Worm (Caenorhabditis elegans) whole organism, mixed stage, embryonic: ENCODE measurements around the gene K09E3.2.
"Not testable (repeated sequence)": the region's sequence is repeated elsewhere in the genome, so short reads cannot be mapped to it uniquely, and the experiment has no call there.

Source experiments
- M03D4.4 ChIP-seq: sonication (generic microtip); optimal IDR thresholded peaks from 2 replicates; lab custom pipeline; 2017; ENCODE audit warnings: mild to moderate bottlenecking, missing genetic modification characterization, missing compliant biosample characterization
- bed-3 ChIP-seq: fragments of 200-800 bp; sonication (Bioruptor generic); optimal IDR thresholded peaks from 3 replicates; lab custom pipeline; 2018; ENCODE audit warnings: mild to moderate bottlenecking, missing genetic modification characterization, moderate library complexity, missing compliant biosample characterization
- blmp-1 ChIP-seq: fragments of 150-350 bp; optimal IDR thresholded peaks from 2 replicates; lab custom pipeline; 2014; ENCODE audit warnings: missing biosample characterization, missing genetic modification characterization
- ceh-43 ChIP-seq: fragments of 200-800 bp; sonication (Bioruptor generic); optimal IDR thresholded peaks from 2 replicates; lab custom pipeline; 2018; ENCODE audit warnings: mild to moderate bottlenecking, missing genetic modification characterization, moderate library complexity, missing compliant biosample characterization
- ces-1 ChIP-seq: fragments of 150-350 bp; optimal IDR thresholded peaks from 2 replicates; lab custom pipeline; 2014; ENCODE audit warnings: missing biosample characterization, missing genetic modification reagents, missing genetic modification characterization
- cnd-1 ChIP-seq: fragments of 200-800 bp; sonication (Bioruptor generic); optimal IDR thresholded peaks from 2 replicates; lab custom pipeline; 2018; ENCODE audit warnings: mild to moderate bottlenecking, missing genetic modification characterization, missing compliant biosample characterization
- drap-1 ChIP-seq: fragments of 200-800 bp; sonication (Bioruptor generic); optimal IDR thresholded peaks from 3 replicates; lab custom pipeline; 2018; ENCODE audit warnings: mild to moderate bottlenecking, missing genetic modification characterization, missing compliant biosample characterization
- elt-1 ChIP-seq: sonication (generic microtip); optimal IDR thresholded peaks from 2 replicates; lab custom pipeline; 2017; ENCODE audit warnings: missing genetic modification characterization, mild to moderate bottlenecking, missing compliant biosample characterization, antibody characterized with exemption, moderate library complexity, borderline replicate concordance; ENCODE audit not compliant: insufficient read depth
- elt-3 ChIP-seq: fragments of 150-350 bp; optimal IDR thresholded peaks from 2 replicates; lab custom pipeline; 2014; ENCODE audit warnings: missing biosample characterization, missing genetic modification characterization
- ham-2 ChIP-seq: fragments of 200-800 bp; sonication (Bioruptor generic); optimal IDR thresholded peaks from 2 replicates; lab custom pipeline; 2018; ENCODE audit warnings: mild to moderate bottlenecking, missing genetic modification characterization, missing compliant biosample characterization
- hlh-1 ChIP-seq: fragments of 150-350 bp; optimal IDR thresholded peaks from 2 replicates; lab custom pipeline; 2014; ENCODE audit warnings: missing biosample characterization, missing genetic modification reagents, missing genetic modification characterization
- lin-32 ChIP-seq: fragments of 200-800 bp; sonication (Bioruptor generic); optimal IDR thresholded peaks from 2 replicates; lab custom pipeline; 2018; ENCODE audit warnings: mild to moderate bottlenecking, missing genetic modification characterization, missing compliant biosample characterization
- lsy-2 ChIP-seq: fragments of 150-350 bp; optimal IDR thresholded peaks from 2 replicates; lab custom pipeline; 2014; ENCODE audit warnings: missing biosample characterization, missing genetic modification characterization
- mab-5 ChIP-seq: fragments of 150-350 bp; optimal IDR thresholded peaks from 2 replicates; lab custom pipeline; 2014; ENCODE audit warnings: missing biosample characterization, missing genetic modification characterization
- mep-1 ChIP-seq: fragments of 150-350 bp; optimal IDR thresholded peaks from 2 replicates; lab custom pipeline; 2017; ENCODE audit warnings: missing biosample characterization, missing genetic modification reagents, missing genetic modification characterization, inconsistent platforms
- mls-2 ChIP-seq: sonication (generic microtip); optimal IDR thresholded peaks from 2 replicates; lab custom pipeline; 2016; ENCODE audit warnings: mild to moderate bottlenecking, missing genetic modification characterization, moderate library complexity, missing compliant biosample characterization
- nhr-12 ChIP-seq: fragments of 150-350 bp; optimal IDR thresholded peaks from 2 replicates; lab custom pipeline; 2014; ENCODE audit warnings: missing biosample characterization, missing genetic modification characterization
- nhr-2 ChIP-seq: fragments of 150-350 bp; optimal IDR thresholded peaks from 2 replicates; lab custom pipeline; 2014; ENCODE audit warnings: missing biosample characterization, missing genetic modification characterization
- nhr-237 ChIP-seq: fragments of 150-350 bp; optimal IDR thresholded peaks from 2 replicates; lab custom pipeline; 2014; ENCODE audit warnings: missing biosample characterization, missing genetic modification characterization
- nhr-76 ChIP-seq: sonication (generic microtip); optimal IDR thresholded peaks from 2 replicates; lab custom pipeline; 2017; ENCODE audit warnings: missing biosample characterization, missing genetic modification characterization
- pha-4 ChIP-seq: fragments of 150-350 bp; optimal IDR thresholded peaks from 2 replicates; lab custom pipeline; 2018; ENCODE audit warnings: missing biosample characterization, missing genetic modification reagents, missing genetic modification characterization
- sem-2 ChIP-seq: fragments of 200-800 bp; sonication (Bioruptor generic); optimal IDR thresholded peaks from 2 replicates; lab custom pipeline; 2018; ENCODE audit warnings: mild to moderate bottlenecking, missing genetic modification characterization, missing compliant biosample characterization
- unc-120 ChIP-seq: sonication (generic microtip); optimal IDR thresholded peaks from 2 replicates; lab custom pipeline; 2017; ENCODE audit warnings: missing genetic modification characterization, missing compliant biosample characterization; ENCODE audit not compliant: poor library complexity, severe bottlenecking
- unc-39 ChIP-seq: fragments of 150-350 bp; optimal IDR thresholded peaks from 2 replicates; lab custom pipeline; 2014; ENCODE audit warnings: missing biosample characterization, missing genetic modification characterization
- unc-62 ChIP-seq: fragments of 150-350 bp; optimal IDR thresholded peaks from 2 replicates; lab custom pipeline; 2014; ENCODE audit warnings: missing biosample characterization, missing genetic modification reagents, missing genetic modification characterization
- zip-8 ChIP-seq: fragments of 150-350 bp; optimal IDR thresholded peaks from 2 replicates; lab custom pipeline; 2014; ENCODE audit warnings: missing biosample characterization, missing genetic modification characterization
- ztf-11 ChIP-seq: fragments of 150-350 bp; optimal IDR thresholded peaks from 2 replicates; lab custom pipeline; 2014; ENCODE audit warnings: missing biosample characterization, missing genetic modification characterization

Gene K09E3.2

DNA sequence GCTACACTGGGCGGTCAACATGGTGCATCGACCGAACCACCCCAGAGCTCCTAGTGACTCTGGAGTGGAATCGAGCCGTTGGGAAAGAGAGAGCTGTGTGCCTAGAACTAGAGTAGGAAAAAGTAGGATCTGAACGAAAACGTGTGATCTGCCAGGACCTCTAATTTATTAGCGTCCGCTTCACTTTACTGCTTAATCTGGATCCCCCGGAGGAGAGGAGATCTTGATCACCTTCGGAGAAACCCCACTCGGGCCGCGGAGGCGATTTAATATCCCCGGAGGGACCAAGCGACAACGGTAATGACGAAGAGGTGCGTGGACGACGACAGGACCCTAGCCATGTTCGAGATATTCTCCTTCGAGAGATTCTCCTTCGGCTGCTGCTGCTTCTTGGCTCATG, at the start of gene K09E3.2:
Gene K09E3.2, plus strand, starts transcription at position 301 of the 400 bp plus-strand sequence.
- TF ChIP-seq nhr-12 (tag; lab: Kevin White, UChicago); lin-32 (GFP tag; lab: Kevin White, UChicago); unc-39 (tag; lab: Kevin White, UChicago): not testable (repeated sequence)

DNA sequence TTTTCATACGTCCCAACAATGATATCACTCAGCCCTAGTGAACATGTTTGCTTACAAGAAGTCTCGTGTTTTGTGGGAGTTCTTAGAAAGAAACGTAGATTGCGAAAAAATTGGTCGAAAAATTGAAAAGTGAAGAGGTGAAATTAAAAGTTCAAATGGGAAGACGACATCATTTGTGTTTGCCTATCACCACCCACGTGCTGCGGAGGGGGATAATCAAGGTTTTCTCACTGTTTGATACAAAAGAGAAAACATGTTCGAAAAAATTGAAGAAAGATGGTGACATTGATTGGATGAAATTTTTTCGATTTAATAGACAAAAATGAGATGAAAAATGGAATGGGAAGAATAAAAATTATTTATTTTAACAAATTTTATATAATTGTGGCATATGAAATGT, 47.0 kb upstream of the K09E3.2 start:
- peak; percentile 5 for TF ChIP-seq hlh-1 (tag; lab: Kevin White, UChicago)
- no peak for TF ChIP-seq nhr-237 (tag; lab: Kevin White, UChicago)

DNA sequence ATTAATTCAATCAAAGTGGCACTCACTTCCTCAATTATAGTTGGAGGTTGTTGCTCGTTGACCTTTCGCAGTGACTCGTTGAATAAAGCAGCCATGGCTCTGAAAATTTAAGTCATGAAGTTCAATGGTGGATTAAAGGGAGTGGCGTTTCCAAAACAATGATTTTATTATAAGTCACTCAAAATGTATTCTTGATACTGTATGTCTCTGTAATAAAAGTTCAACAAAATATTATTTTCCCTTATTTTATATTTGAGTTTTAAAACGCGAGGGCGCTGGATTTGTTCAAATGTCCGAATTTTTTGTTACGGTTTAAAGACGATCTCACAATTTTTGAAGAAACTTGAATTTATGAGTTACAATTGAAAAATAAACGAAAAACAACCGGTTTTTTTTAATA, 45.4 kb upstream of the K09E3.2 start, which contains the start of gene C30G4.4:
Gene C30G4.4, minus strand, starts transcription at position 101 of the 400 bp plus-strand sequence.
- no peak for TF ChIP-seq blmp-1 (tag; lab: Kevin White, UChicago)

DNA sequence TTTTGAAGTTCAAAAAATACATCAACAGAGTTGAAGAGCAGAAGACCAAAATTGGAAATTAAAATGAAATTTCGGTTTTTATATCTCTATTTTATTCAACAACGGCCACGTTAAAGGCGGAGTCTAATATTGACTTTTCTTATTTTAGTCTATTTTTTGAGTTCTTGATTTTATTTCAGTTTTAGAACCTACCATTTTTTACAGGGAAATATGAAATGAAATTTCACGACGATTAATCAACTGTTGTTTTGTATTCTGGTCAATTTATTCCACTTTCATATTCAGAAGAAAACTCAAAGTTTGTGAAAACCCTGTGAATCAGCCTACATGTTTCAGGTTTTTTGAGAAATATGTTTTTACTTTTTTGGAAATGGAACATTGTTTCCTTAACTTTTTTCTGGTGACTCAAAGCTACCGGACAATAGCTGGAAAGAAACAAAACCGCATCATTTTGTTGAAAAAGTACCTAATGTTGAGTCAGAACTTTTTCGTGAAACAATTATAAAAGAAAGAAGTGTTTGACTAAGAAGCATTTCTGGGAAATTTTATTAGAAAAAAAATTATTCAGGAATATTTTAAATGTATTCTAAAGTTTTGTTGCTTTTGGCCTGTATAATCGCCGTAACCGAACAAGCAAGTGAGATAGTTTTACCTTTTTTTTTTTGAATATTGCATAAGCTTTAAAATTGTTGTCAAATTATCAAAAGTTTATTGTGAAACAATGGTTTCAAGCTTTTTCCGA, 36.7 kb upstream of the K09E3.2 start, which contains the start of the genes irld-23 and C08A9.10:
Gene irld-23, minus strand, starts transcription at position 51 of the 742 bp plus-strand sequence.
Gene C08A9.10, plus strand, starts transcription at position 545 of the 742 bp plus-strand sequence.
- TF ChIP-seq unc-39 (tag; lab: Kevin White, UChicago) (no peak), mep-1 (tag; lab: Kevin White, UChicago) (no peak), drap-1 (no peak), cnd-1 (no peak), unc-120 (no peak), ztf-11 (tag; lab: Kevin White, UChicago) (no peak), nhr-12 (tag; lab: Kevin White, UChicago) (no peak), pha-4 (tag; lab: Kevin White, UChicago) (no peak), bed-3 (no peak), lsy-2 (tag; lab: Kevin White, UChicago) (no peak), zip-8 (no peak), hlh-1 (tag; lab: Kevin White, UChicago) (no peak), M03D4.4 (tag; lab: Kevin White, UChicago) (no peak)

DNA sequence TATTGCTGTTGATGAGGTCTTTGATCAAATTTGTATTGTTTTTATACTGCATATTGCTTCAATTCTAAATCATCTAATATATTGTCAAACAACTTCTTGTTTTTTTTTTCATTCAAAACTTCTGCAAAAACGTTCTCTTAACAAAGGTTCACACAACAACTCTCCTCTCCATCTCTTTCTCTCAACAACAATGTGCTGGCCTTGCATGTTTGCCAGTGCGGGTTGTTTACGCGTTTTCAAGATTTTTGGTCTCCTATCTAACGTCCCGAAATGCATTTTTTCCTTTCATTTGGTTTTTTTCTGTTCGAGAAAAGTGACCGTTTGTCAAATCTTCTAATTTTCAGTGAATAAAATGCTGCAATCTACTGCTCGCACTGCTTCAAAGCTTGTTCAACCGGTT, 25.0 kb upstream of the K09E3.2 start, which contains the start of gene sod-3:
Gene sod-3, plus strand, starts transcription at position 338 of the 400 bp plus-strand sequence.
- TF ChIP-seq hlh-1 (tag; lab: Kevin White, UChicago), result no peak
- no peak for TF ChIP-seq elt-3
- TF ChIP-seq ceh-43 (GFP tag; lab: Kevin White, UChicago), result no peak
- no peak for TF ChIP-seq ham-2 (GFP tag; lab: Kevin White, UChicago)
- TF ChIP-seq nhr-76, result no peak
- TF ChIP-seq bed-3, result no peak
- TF ChIP-seq pha-4 (tag; lab: Kevin White, UChicago), result no peak
- no peak for TF ChIP-seq sem-2 (GFP tag; lab: Kevin White, UChicago)
- TF ChIP-seq nhr-2, result no peak
- no peak for TF ChIP-seq lsy-2 (tag; lab: Kevin White, UChicago)
- no peak for TF ChIP-seq mab-5 (tag; lab: Kevin White, UChicago)
- no peak for TF ChIP-seq unc-62 (GFP tag; lab: Kevin White, UChicago)

DNA sequence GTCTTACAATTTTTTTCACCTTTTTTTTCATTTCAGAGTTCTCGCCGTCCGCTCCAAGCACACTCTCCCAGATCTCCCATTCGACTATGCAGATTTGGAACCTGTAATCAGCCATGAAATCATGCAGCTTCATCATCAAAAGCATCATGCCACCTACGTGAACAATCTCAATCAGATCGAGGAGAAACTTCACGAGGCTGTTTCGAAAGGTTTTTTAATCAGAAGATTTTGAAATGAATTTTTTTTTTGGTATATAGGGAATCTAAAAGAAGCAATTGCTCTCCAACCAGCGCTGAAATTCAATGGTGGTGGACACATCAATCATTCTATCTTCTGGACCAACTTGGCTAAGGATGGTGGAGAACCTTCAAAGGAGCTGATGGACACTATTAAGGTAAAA, 24.3 kb upstream of the K09E3.2 start, which contains the start of gene C08A9.3:
Gene C08A9.3, minus strand, starts transcription at position 101 of the 400 bp plus-strand sequence.
- TF ChIP-seq mls-2, result no peak
- no peak for TF ChIP-seq drap-1
- no peak for TF ChIP-seq bed-3
- TF ChIP-seq mep-1 (tag; lab: Kevin White, UChicago), result no peak

DNA sequence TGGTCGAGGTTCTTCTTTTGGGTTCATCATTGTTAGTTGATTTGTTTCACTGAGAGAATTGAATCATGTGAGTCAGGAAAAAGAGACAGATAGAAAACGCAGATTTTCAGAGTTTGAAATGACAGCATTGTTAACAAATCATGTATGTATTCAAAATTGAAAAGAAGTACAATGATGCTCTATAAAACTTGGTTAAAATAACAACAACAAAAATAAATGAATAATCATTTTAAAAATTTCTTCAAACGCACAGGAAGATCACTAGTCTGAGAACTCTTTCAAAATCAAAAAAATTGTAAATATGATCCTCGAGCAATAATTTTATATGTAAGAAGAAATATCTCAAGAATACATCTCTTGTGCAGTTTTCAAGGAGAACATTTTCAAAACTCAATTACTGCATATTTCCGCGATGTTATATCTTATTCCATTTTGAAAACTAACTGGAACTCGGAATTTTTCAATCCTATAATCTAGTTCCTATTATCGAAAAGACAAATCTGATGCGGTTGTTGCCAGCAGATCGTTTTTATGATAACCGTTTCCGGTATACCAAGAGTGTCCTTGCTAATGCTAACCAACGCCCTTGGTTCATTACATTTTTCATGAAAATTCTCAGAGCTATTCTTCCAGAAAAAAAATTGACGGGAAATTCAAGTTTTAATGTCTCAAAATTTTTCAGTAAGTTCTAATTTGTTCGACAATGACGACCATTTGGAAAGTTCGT, 20.8 kb upstream of the K09E3.2 start, which contains the start of gene lido-1:
Gene lido-1, minus strand, starts transcription at position 51 of the 727 bp plus-strand sequence.
- TF ChIP-seq ces-1 (GFP tag; lab: Kevin White, UChicago) (no peak), mab-5 (tag; lab: Kevin White, UChicago) (no peak), elt-1 (peak; percentile 26), blmp-1 (tag; lab: Kevin White, UChicago) (no peak)
